Fruit fly (Drosophila melanogaster): Measurements from ENCODE around the gene CG6937.

- TF ChIP-seq CG8478 (optimal IDR thresholded peaks at IDR 0.05) = no peak
- TF ChIP-seq CTCF (optimal IDR thresholded peaks at IDR 0.05) = no peak
These were observed 11.0 kb upstream of the CG6937 start for dm6 chr3R:22573590-22573989.
